Worm (Caenorhabditis elegans) whole organism, late embryonic: ENCODE measurements around the gene sec-6.

Experiments used
- C08G9.2 ChIP-seq: sonication (generic microtip); optimal IDR thresholded peaks from 2 replicates; lab custom pipeline; 2016; ENCODE audit warnings: mild to moderate bottlenecking, missing genetic modification characterization, moderate library complexity, missing compliant biosample characterization
- K09A11.1 ChIP-seq: sonication (generic microtip); optimal IDR thresholded peaks from 2 replicates; lab custom pipeline; 2017; ENCODE audit warnings: antibody characterized with exemption, mild to moderate bottlenecking, missing genetic modification characterization, missing compliant biosample characterization; ENCODE audit not compliant: insufficient read depth
- Y22D7AL.16 ChIP-seq: sonication (generic microtip); optimal IDR thresholded peaks from 2 replicates; lab custom pipeline; 2016; ENCODE audit warnings: missing genetic modification characterization, missing compliant biosample characterization
- ama-1 ChIP-seq: fragments of 150-350 bp; optimal IDR thresholded peaks from 2 replicates; lab custom pipeline; 2014
- ceh-2 ChIP-seq: sonication (generic microtip); optimal IDR thresholded peaks from 2 replicates; lab custom pipeline; 2016; ENCODE audit warnings: missing genotype, missing genetic modification characterization, missing compliant biosample characterization
- ceh-30 ChIP-seq: fragments of 150-350 bp; optimal IDR thresholded peaks from 2 replicates; lab custom pipeline; 2014; ENCODE audit warnings: missing biosample characterization, missing genetic modification characterization
- ceh-48 ChIP-seq: sonication (generic microtip); optimal IDR thresholded peaks from 2 replicates; lab custom pipeline; 2016; ENCODE audit warnings: missing genetic modification characterization, inconsistent platforms, missing compliant biosample characterization
- ceh-9 ChIP-seq: sonication (generic microtip); optimal IDR thresholded peaks from 2 replicates; lab custom pipeline; 2016; ENCODE audit warnings: mild to moderate bottlenecking, missing genetic modification characterization, inconsistent platforms, missing compliant biosample characterization
- dve-1 ChIP-seq: sonication (generic microtip); optimal IDR thresholded peaks from 2 replicates; lab custom pipeline; 2017; ENCODE audit warnings: antibody characterized with exemption, mild to moderate bottlenecking, missing genetic modification characterization, missing compliant biosample characterization
- elt-2 ChIP-seq: sonication (generic microtip); optimal IDR thresholded peaks from 2 replicates; lab custom pipeline; 2016; ENCODE audit warnings: missing genetic modification reagents, missing genetic modification characterization, missing compliant biosample characterization
- hlh-30 ChIP-seq: sonication (generic microtip); optimal IDR thresholded peaks from 2 replicates; lab custom pipeline; 2017; ENCODE audit warnings: antibody characterized with exemption, missing genetic modification characterization, missing compliant biosample characterization; ENCODE audit not compliant: insufficient read depth
- hlh-8 ChIP-seq: sonication (generic microtip); optimal IDR thresholded peaks from 2 replicates; lab custom pipeline; 2016; ENCODE audit warnings: missing genotype, missing genetic modification characterization, missing compliant biosample characterization
- lim-6 ChIP-seq: sonication (generic microtip); optimal IDR thresholded peaks from 2 replicates; lab custom pipeline; 2016; ENCODE audit warnings: missing genetic modification characterization, missing compliant biosample characterization
- lin-11 ChIP-seq: fragments of 200-800 bp; sonication (Bioruptor generic); optimal IDR thresholded peaks from 2 replicates; lab custom pipeline; 2018; ENCODE audit warnings: mild to moderate bottlenecking, missing genetic modification characterization, missing compliant biosample characterization
- nfya-1 ChIP-seq: sonication (generic microtip); optimal IDR thresholded peaks from 2 replicates; lab custom pipeline; 2017; ENCODE audit warnings: missing genetic modification characterization, mild to moderate bottlenecking, missing compliant biosample characterization, antibody characterized with exemption, moderate library complexity
- nhr-232 ChIP-seq: sonication (generic microtip); optimal IDR thresholded peaks from 2 replicates; lab custom pipeline; 2016; ENCODE audit warnings: missing genetic modification characterization, missing compliant biosample characterization
- pat-9 ChIP-seq: fragments of 200-800 bp; sonication (Bioruptor generic); optimal IDR thresholded peaks from 2 replicates; lab custom pipeline; 2018; ENCODE audit warnings: mild to moderate bottlenecking, missing genetic modification characterization, moderate library complexity, missing compliant biosample characterization
- pax-1 ChIP-seq: fragments of 150-350 bp; optimal IDR thresholded peaks from 2 replicates; lab custom pipeline; 2014; ENCODE audit warnings: missing biosample characterization, missing genetic modification characterization
- rnt-1 ChIP-seq: sonication (generic microtip); optimal IDR thresholded peaks from 2 replicates; lab custom pipeline; 2016; ENCODE audit warnings: missing genetic modification characterization, missing compliant biosample characterization
- sdc-2 ChIP-seq: sonication (generic microtip); optimal IDR thresholded peaks from 2 replicates; lab custom pipeline; 2016; ENCODE audit warnings: missing genotype, missing genetic modification characterization, missing compliant biosample characterization
- sox-4 ChIP-seq: sonication (generic microtip); optimal IDR thresholded peaks from 2 replicates; lab custom pipeline; 2017; ENCODE audit warnings: mild to moderate bottlenecking, missing genetic modification characterization, inconsistent platforms, missing compliant biosample characterization
- tbx-2 ChIP-seq: sonication (generic microtip); optimal IDR thresholded peaks from 2 replicates; lab custom pipeline; 2016; ENCODE audit warnings: missing genetic modification characterization, missing compliant biosample characterization
- unc-86 ChIP-seq: sonication (generic microtip); optimal IDR thresholded peaks from 2 replicates; lab custom pipeline; 2016; ENCODE audit warnings: missing genetic modification characterization, missing compliant biosample characterization

Gene sec-6

ce11 chrII:5418929-5419328 lies 59.6 kb downstream of the sec-6 start, which contains the start of gene EEED8.15:
EEED8.15 (plus strand) TSS chrII:5419229.
- no peak for TF ChIP-seq rnt-1 (tag; lab: Kevin White, UChicago)
- no peak for TF ChIP-seq ama-1 (lab: Kevin White, UChicago)
- TF ChIP-seq sox-4 (tag; lab: Kevin White, UChicago): no peak
- TF ChIP-seq pat-9 (tag; lab: Kevin White, UChicago): no peak
- no peak for TF ChIP-seq ceh-2
- TF ChIP-seq elt-2: no peak
- TF ChIP-seq hlh-30 (tag; lab: Kevin White, UChicago): no peak
- TF ChIP-seq nfya-1: no peak
- TF ChIP-seq pax-1: no peak
- TF ChIP-seq dve-1: no peak
- TF ChIP-seq tbx-2 (tag; lab: Kevin White, UChicago): no peak
- no peak for TF ChIP-seq ceh-48 (tag; lab: Kevin White, UChicago)
- no peak for TF ChIP-seq C08G9.2 (tag; lab: Kevin White, UChicago)
- no peak for TF ChIP-seq sdc-2 (tag; lab: Kevin White, UChicago)
- no peak for TF ChIP-seq nhr-232
- no peak for TF ChIP-seq ceh-30 (tag; lab: Kevin White, UChicago)
- no peak for TF ChIP-seq lim-6 (tag; lab: Kevin White, UChicago)
- TF ChIP-seq K09A11.1 (tag; lab: Kevin White, UChicago): no peak

ce11 chrII:5420947-5421614 lies 61.7 kb downstream of the sec-6 start, which contains the start of gene tofu-6:
tofu-6 (plus strand) TSS chrII:5421248.
- no peak for TF ChIP-seq pax-1
- TF ChIP-seq unc-86 (tag; lab: Kevin White, UChicago): no peak
- TF ChIP-seq C08G9.2 (tag; lab: Kevin White, UChicago): no peak
- no peak for TF ChIP-seq lin-11 (tag; lab: Kevin White, UChicago)
- no peak for TF ChIP-seq sdc-2 (tag; lab: Kevin White, UChicago)
- TF ChIP-seq hlh-8 (tag; lab: Kevin White, UChicago): no peak
- no peak for TF ChIP-seq ceh-9 (tag; lab: Kevin White, UChicago)
- TF ChIP-seq Y22D7AL.16 (tag; lab: Kevin White, UChicago): no peak
